Worm (Caenorhabditis elegans) whole organism, L2 larva: ENCODE data around the gene Y32F6B.1.

Source experiments
- F13H6.1 ChIP-seq: sonication (generic microtip); optimal IDR thresholded peaks from 2 replicates; lab custom pipeline; 2016; ENCODE audit warnings: missing genetic modification characterization, missing compliant biosample characterization
- R02D3.7 ChIP-seq: fragments of 150-350 bp; optimal IDR thresholded peaks from 2 replicates; lab custom pipeline; 2014; ENCODE audit warnings: missing biosample characterization, missing genetic modification characterization
- Y55F3AM.14 ChIP-seq: fragments of 200-800 bp; sonication (Bioruptor generic); optimal IDR thresholded peaks from 2 replicates; lab custom pipeline; 2018; ENCODE audit warnings: mild to moderate bottlenecking, missing genetic modification characterization, missing compliant biosample characterization
- ZK546.5 ChIP-seq: sonication (generic microtip); optimal IDR thresholded peaks from 2 replicates; lab custom pipeline; 2017; ENCODE audit warnings: missing biosample characterization, missing genetic modification characterization
- alr-1 ChIP-seq: fragments of 150-350 bp; optimal IDR thresholded peaks from 2 replicates; lab custom pipeline; 2014; ENCODE audit warnings: missing biosample characterization, missing genetic modification characterization
- aly-2 ChIP-seq: fragments of 150-350 bp; optimal IDR thresholded peaks from 2 replicates; lab custom pipeline; 2014; ENCODE audit warnings: missing biosample characterization, missing genetic modification characterization
- ama-1 ChIP-seq: fragments of 150-350 bp; optimal IDR thresholded peaks from 2 replicates; lab custom pipeline; 2018; ENCODE audit warnings: inconsistent platforms
- blmp-1 ChIP-seq: sonication (generic microtip); optimal IDR thresholded peaks from 2 replicates; lab custom pipeline; 2017; ENCODE audit warnings: missing genetic modification characterization, mild to moderate bottlenecking, missing compliant biosample characterization, antibody characterized with exemption, moderate library complexity; ENCODE audit not compliant: insufficient read depth
- ceh-16 ChIP-seq: fragments of 150-350 bp; optimal IDR thresholded peaks from 2 replicates; lab custom pipeline; 2014; ENCODE audit warnings: missing biosample characterization, missing genetic modification characterization
- ceh-82 ChIP-seq: fragments of 150-350 bp; optimal IDR thresholded peaks from 2 replicates; lab custom pipeline; 2014; ENCODE audit warnings: missing biosample characterization, missing genetic modification characterization
- crh-2 ChIP-seq: sonication (generic microtip); optimal IDR thresholded peaks from 2 replicates; lab custom pipeline; 2017; ENCODE audit warnings: missing biosample characterization, missing genetic modification characterization
- dmd-4 ChIP-seq: sonication (generic microtip); optimal IDR thresholded peaks from 2 replicates; lab custom pipeline; 2017; ENCODE audit warnings: missing biosample characterization, missing genetic modification characterization
- elt-1 ChIP-seq: fragments of 150-350 bp; optimal IDR thresholded peaks from 2 replicates; lab custom pipeline; 2014; ENCODE audit warnings: missing biosample characterization, missing genetic modification characterization
- elt-3 ChIP-seq: sonication (generic microtip); optimal IDR thresholded peaks from 2 replicates; lab custom pipeline; 2017; ENCODE audit warnings: missing biosample characterization, missing genetic modification characterization
- fos-1 ChIP-seq: fragments of 150-350 bp; optimal IDR thresholded peaks from 2 replicates; lab custom pipeline; 2014; ENCODE audit warnings: missing biosample characterization, missing genetic modification characterization
- lin-11 ChIP-seq: fragments of 150-350 bp; sonication (generic microtip); optimal IDR thresholded peaks from 2 replicates; lab custom pipeline; 2014; ENCODE audit warnings: missing biosample characterization, missing genetic modification characterization, inconsistent platforms, mixed read lengths
- lin-13 ChIP-seq: fragments of 150-350 bp; optimal IDR thresholded peaks from 2 replicates; lab custom pipeline; 2014; ENCODE audit warnings: missing biosample characterization, missing genetic modification reagents, missing genetic modification characterization
- lin-39 ChIP-seq: fragments of 150-350 bp; optimal IDR thresholded peaks from 2 replicates; lab custom pipeline; 2014; ENCODE audit warnings: missing biosample characterization, missing genetic modification reagents, missing genetic modification characterization
- lsy-2 ChIP-seq, 2 experiments: fragments of 150-350 bp in 1 of 2; sonication (generic microtip) in 1 of 2; optimal IDR thresholded peaks; 2 replicates each; lab custom pipeline; 2014 to 2017; ENCODE audit warnings: missing biosample characterization in 2 of 2, missing genetic modification characterization in 2 of 2
- mab-5 ChIP-seq: fragments of 150-350 bp; optimal IDR thresholded peaks from 2 replicates; lab custom pipeline; 2014; ENCODE audit warnings: missing biosample characterization, missing genetic modification characterization
- mbf-1 ChIP-seq: sonication (generic microtip); optimal IDR thresholded peaks from 2 replicates; lab custom pipeline; 2017; ENCODE audit warnings: missing biosample characterization, missing genetic modification characterization
- mdl-1 ChIP-seq, 2 experiments: fragments of 150-350 bp in 1 of 2; sonication (generic microtip) in 1 of 2; optimal IDR thresholded peaks; 2 replicates each; lab custom pipeline; 2017; ENCODE audit warnings: missing biosample characterization in 2 of 2, missing genetic modification characterization in 2 of 2
- nhr-10 ChIP-seq: sonication (generic microtip); optimal IDR thresholded peaks from 2 replicates; lab custom pipeline; 2017; ENCODE audit warnings: missing biosample characterization, missing genetic modification characterization
- nhr-11 ChIP-seq: fragments of 150-350 bp; optimal IDR thresholded peaks from 2 replicates; lab custom pipeline; 2014; ENCODE audit warnings: missing biosample characterization, missing genetic modification characterization
- nhr-12 ChIP-seq: fragments of 150-350 bp; optimal IDR thresholded peaks from 2 replicates; lab custom pipeline; 2014; ENCODE audit warnings: missing biosample characterization, missing genetic modification characterization
- nhr-129 ChIP-seq: fragments of 150-350 bp; optimal IDR thresholded peaks from 2 replicates; lab custom pipeline; 2014; ENCODE audit warnings: missing biosample characterization, missing genetic modification characterization
- nhr-21 ChIP-seq: fragments of 150-350 bp; optimal IDR thresholded peaks from 2 replicates; lab custom pipeline; 2014; ENCODE audit warnings: missing biosample characterization, missing genetic modification characterization
- nhr-23 ChIP-seq: fragments of 150-350 bp; optimal IDR thresholded peaks from 2 replicates; lab custom pipeline; 2014; ENCODE audit warnings: missing biosample characterization, missing genetic modification reagents, missing genetic modification characterization
- nhr-25 ChIP-seq: fragments of 150-350 bp; sonication (generic microtip); optimal IDR thresholded peaks from 3 replicates; lab custom pipeline; 2014; ENCODE audit warnings: missing biosample characterization, missing genetic modification characterization
- nhr-6 ChIP-seq: fragments of 150-350 bp; optimal IDR thresholded peaks from 2 replicates; lab custom pipeline; 2014; ENCODE audit warnings: missing biosample characterization, missing genetic modification characterization
- peb-1 ChIP-seq: fragments of 150-350 bp; optimal IDR thresholded peaks from 2 replicates; lab custom pipeline; 2014; ENCODE audit warnings: missing biosample characterization, missing genetic modification characterization
- sem-4 ChIP-seq: fragments of 150-350 bp; optimal IDR thresholded peaks from 2 replicates; lab custom pipeline; 2014; ENCODE audit warnings: missing biosample characterization, missing genetic modification reagents, missing genetic modification characterization
- skn-1 ChIP-seq: sonication (generic microtip); optimal IDR thresholded peaks from 2 replicates; lab custom pipeline; 2017; ENCODE audit warnings: missing biosample characterization, missing genetic modification characterization
- sma-3 ChIP-seq: sonication (generic microtip); optimal IDR thresholded peaks from 2 replicates; lab custom pipeline; 2016; ENCODE audit warnings: missing genetic modification reagents, missing genetic modification characterization, missing compliant biosample characterization
- sma-9 ChIP-seq, 2 experiments: fragments of 150-350 bp in 1 of 2; sonication (generic microtip) in 1 of 2; optimal IDR thresholded peaks; 2 replicates each; lab custom pipeline; 2014 to 2016; ENCODE audit warnings: missing genetic modification characterization in 2 of 2, mild to moderate bottlenecking in 1 of 2, missing biosample characterization in 1 of 2, missing compliant biosample characterization in 1 of 2, missing genetic modification reagents in 1 of 2, moderate library complexity in 1 of 2
- snpc-4 ChIP-seq: fragments of 150-350 bp; optimal IDR thresholded peaks from 2 replicates; lab custom pipeline; 2014; ENCODE audit warnings: missing biosample characterization, missing genetic modification characterization
- unc-39 ChIP-seq: fragments of 150-350 bp; optimal IDR thresholded peaks from 2 replicates; lab custom pipeline; 2014; ENCODE audit warnings: missing biosample characterization, missing genetic modification characterization
- unc-55 ChIP-seq: fragments of 150-350 bp; sonication (generic microtip); optimal IDR thresholded peaks from 3 replicates; lab custom pipeline; 2014; ENCODE audit warnings: missing biosample characterization, missing genetic modification reagents, missing genetic modification characterization
- zag-1 ChIP-seq: fragments of 150-350 bp; optimal IDR thresholded peaks from 2 replicates; lab custom pipeline; 2014; ENCODE audit warnings: missing biosample characterization, missing genetic modification characterization
- ztf-1 ChIP-seq: fragments of 200-800 bp; sonication (Bioruptor generic); conservative IDR thresholded peaks from 2 replicates; pipeline ENCODE4 v1.3.6; 2022; ENCODE audit warnings: missing genetic modification characterization, missing compliant biosample characterization
- ztf-11 ChIP-seq: sonication (generic microtip); optimal IDR thresholded peaks from 2 replicates; lab custom pipeline; 2017; ENCODE audit warnings: missing biosample characterization, missing genetic modification characterization
- ztf-4 ChIP-seq: fragments of 150-350 bp; optimal IDR thresholded peaks from 2 replicates; lab custom pipeline; 2014; ENCODE audit warnings: missing biosample characterization, missing genetic modification characterization

The Y32F6B.1 gene

ce11 chrV:10484640-10485039, at the start of gene Y32F6B.1:
TSS of gene Y32F6B.1 (minus strand) at chrV:10484740.
- no peak for TF ChIP-seq nhr-10 (tag; lab: Kevin White, UChicago)
- TF ChIP-seq nhr-11 (tag; lab: Kevin White, UChicago) = no peak
- no peak for TF ChIP-seq dmd-4 (tag; lab: Kevin White, UChicago)
- TF ChIP-seq alr-1 (tag; lab: Kevin White, UChicago) = no peak
- no peak for TF ChIP-seq nhr-21
- TF ChIP-seq F13H6.1 (tag; lab: Kevin White, UChicago) = no peak
- TF ChIP-seq lin-13 (GFP tag; lab: Kevin White, UChicago) = no peak
- TF ChIP-seq fos-1 (tag; lab: Kevin White, UChicago) = no peak
- no peak for TF ChIP-seq sma-9 (GFP tag; optimal IDR thresholded peaks at IDR 0.05; lab: Kevin White, UChicago)
- no peak for TF ChIP-seq sma-9 (tag; optimal IDR thresholded peaks at IDR 0.05; lab: Kevin White, UChicago)
- no peak for TF ChIP-seq nhr-12 (tag; lab: Kevin White, UChicago)

DNA sequence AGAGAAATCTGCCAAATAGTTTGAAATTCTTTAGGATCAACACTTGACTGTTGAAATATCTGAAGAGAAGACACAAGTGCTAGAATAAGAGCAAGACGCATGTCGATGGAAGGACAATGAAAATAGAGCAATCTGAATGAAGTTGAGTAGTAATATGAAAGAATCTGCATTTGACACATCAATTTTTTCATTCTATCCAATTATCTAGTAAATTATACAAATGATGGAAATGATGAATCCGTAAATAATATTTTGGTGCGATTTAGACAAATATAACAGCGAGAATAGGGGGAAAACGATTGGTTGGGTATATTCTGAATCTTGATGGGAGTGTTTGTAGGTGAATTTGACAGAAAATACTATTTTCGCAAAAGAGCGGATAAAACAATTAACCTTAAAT, 48.2 kb upstream of the Y32F6B.1 start, which contains the start of gene txt-10:
Gene txt-10, minus strand, starts transcription at position 101 of the 400 bp plus-strand sequence.
- TF ChIP-seq aly-2 (tag; lab: Kevin White, UChicago) (no peak), mbf-1 (tag; lab: Kevin White, UChicago) (no peak), sem-4 (tag; lab: Kevin White, UChicago) (no peak), F13H6.1 (tag; lab: Kevin White, UChicago) (no peak), ama-1 (lab: Kevin White, UChicago) (no peak), ztf-11 (tag; lab: Kevin White, UChicago) (no peak), fos-1 (tag; lab: Kevin White, UChicago) (no peak), ZK546.5 (tag; lab: Kevin White, UChicago) (no peak)

DNA sequence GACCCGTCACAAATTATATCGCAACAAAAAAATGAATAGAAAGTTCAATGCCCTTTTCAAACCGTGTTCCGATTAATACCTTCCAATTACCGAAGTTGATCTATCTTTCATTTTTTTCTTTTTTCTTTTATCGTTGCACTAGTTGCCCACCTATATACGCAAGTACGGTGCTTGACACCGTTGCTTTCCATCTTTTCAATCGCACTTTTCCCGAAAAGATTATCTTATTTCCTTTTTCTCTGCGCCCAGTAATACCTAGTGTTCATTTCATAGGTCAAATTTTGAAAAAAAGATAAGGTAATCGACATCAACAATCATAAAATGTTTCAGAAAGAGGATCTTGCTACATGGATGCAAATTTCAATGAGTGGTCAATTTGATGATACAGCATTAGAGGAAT, 45.1 kb upstream of the Y32F6B.1 start:
- TF ChIP-seq fos-1 (tag; lab: Kevin White, UChicago) = peak; percentile 22
- TF ChIP-seq lsy-2 (tag; optimal IDR thresholded peaks at IDR 0.05; lab: Kevin White, UChicago) = no peak

DNA sequence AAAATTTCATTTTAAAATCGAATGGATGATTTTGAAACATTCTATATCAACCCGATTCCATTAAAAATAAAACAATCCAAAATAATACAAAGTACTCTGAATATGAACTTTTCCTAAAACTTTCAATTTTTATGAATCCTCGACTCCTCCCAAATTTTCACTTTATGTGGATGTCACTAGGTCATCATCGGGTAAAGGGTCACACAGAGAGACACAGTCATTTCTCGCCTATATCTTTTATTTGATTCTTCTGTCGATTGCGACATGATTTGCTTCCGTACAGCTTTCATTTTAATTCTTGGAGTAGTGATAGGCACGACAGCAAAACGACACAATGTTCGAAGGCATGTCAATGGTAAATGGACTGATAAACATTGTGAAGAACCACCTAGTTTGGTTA, 44.0 kb upstream of the Y32F6B.1 start, which contains the start of gene F25D1.3:
Gene F25D1.3, plus strand, starts transcription at position 225 of the 400 bp plus-strand sequence.
- no peak for TF ChIP-seq alr-1 (tag; lab: Kevin White, UChicago)
- TF ChIP-seq peb-1 (tag; lab: Kevin White, UChicago) = no peak
- TF ChIP-seq F13H6.1 (tag; lab: Kevin White, UChicago) = no peak
- TF ChIP-seq unc-39 (tag; lab: Kevin White, UChicago) = no peak
- no peak for TF ChIP-seq mab-5 (tag; lab: Kevin White, UChicago)
- TF ChIP-seq blmp-1 (tag; lab: Kevin White, UChicago) = peak; percentile 30

- TF ChIP-seq unc-39 (tag; lab: Kevin White, UChicago) = no peak
- no peak for TF ChIP-seq ceh-16 (tag; lab: Kevin White, UChicago)
- no peak for TF ChIP-seq nhr-11 (tag; lab: Kevin White, UChicago)
- no peak for TF ChIP-seq mdl-1 (tag; optimal IDR thresholded peaks at IDR 0.05; lab: Kevin White, UChicago)
- no peak for TF ChIP-seq Y55F3AM.14 (GFP tag; lab: Kevin White, UChicago)
- TF ChIP-seq sma-9 (GFP tag; optimal IDR thresholded peaks at IDR 0.05; lab: Kevin White, UChicago) = peak; percentile 86
- TF ChIP-seq sma-9 (tag; optimal IDR thresholded peaks at IDR 0.05; lab: Kevin White, UChicago) = no peak
- TF ChIP-seq alr-1 (tag; lab: Kevin White, UChicago) = no peak
- TF ChIP-seq R02D3.7 = no peak
- no peak for TF ChIP-seq lin-39 (tag; lab: Kevin White, UChicago)
- peak; percentile 10 for TF ChIP-seq blmp-1 (tag; lab: Kevin White, UChicago)
- peak; percentile 62 for TF ChIP-seq nhr-129 (tag; lab: Kevin White, UChicago)
- TF ChIP-seq zag-1 (tag; lab: Kevin White, UChicago) = no peak
- TF ChIP-seq lsy-2 (tag; optimal IDR thresholded peaks at IDR 0.05; lab: Kevin White, UChicago) = peak; percentile 65 to 75
- no peak for TF ChIP-seq ZK546.5 (tag; lab: Kevin White, UChicago)
- TF ChIP-seq snpc-4 (tag; lab: Kevin White, UChicago) = peak; percentile 14
- no peak for TF ChIP-seq elt-1 (tag; lab: Kevin White, UChicago)
- peak; percentile 62 for TF ChIP-seq sma-3
- no peak for TF ChIP-seq peb-1 (tag; lab: Kevin White, UChicago)
- no peak for TF ChIP-seq skn-1 (tag; lab: Kevin White, UChicago)
- TF ChIP-seq crh-2 (tag; lab: Kevin White, UChicago) = peak; percentile 64
- TF ChIP-seq mbf-1 (tag; lab: Kevin White, UChicago) = no peak
- no peak for TF ChIP-seq ceh-82 (tag; lab: Kevin White, UChicago)
- TF ChIP-seq dmd-4 (tag; lab: Kevin White, UChicago) = no peak
- TF ChIP-seq nhr-10 (tag; lab: Kevin White, UChicago) = no peak
- TF ChIP-seq nhr-23 (tag; lab: Kevin White, UChicago) = no peak
- no peak for TF ChIP-seq ztf-1 (GFP tag; lab: Robert Waterston, UW)
- peak; percentile 34 for TF ChIP-seq sem-4 (tag; lab: Kevin White, UChicago)
- TF ChIP-seq unc-55 (GFP tag; lab: Kevin White, UChicago) = peak; percentile 77
- peak; percentile 44 for TF ChIP-seq fos-1 (tag; lab: Kevin White, UChicago)
- no peak for TF ChIP-seq lin-11 (tag; lab: Kevin White, UChicago)
- TF ChIP-seq elt-3 (tag; lab: Kevin White, UChicago) = no peak
- TF ChIP-seq ztf-4 = no peak
- peak; percentile 41 for TF ChIP-seq nhr-6 (tag; lab: Kevin White, UChicago)
- TF ChIP-seq mab-5 (tag; lab: Kevin White, UChicago) = no peak
- no peak for TF ChIP-seq nhr-25
- TF ChIP-seq aly-2 (tag; lab: Kevin White, UChicago) = no peak
Measured at ce11 chrV:10525902-10526301, 41.4 kb upstream of the Y32F6B.1 start, which contains the start of the genes C35A5.8 and hda-11. TSS of gene C35A5.8 (minus strand) at chrV:10525908. TSS of gene hda-11 (plus strand) at chrV:10526184.
